Fruit fly (Drosophila melanogaster): ENCODE results near the gene Gr94a.
A peak's percentile ranks its signal among the peaks of the same experiment; 100 is the strongest.

The Gr94a gene

DNA sequence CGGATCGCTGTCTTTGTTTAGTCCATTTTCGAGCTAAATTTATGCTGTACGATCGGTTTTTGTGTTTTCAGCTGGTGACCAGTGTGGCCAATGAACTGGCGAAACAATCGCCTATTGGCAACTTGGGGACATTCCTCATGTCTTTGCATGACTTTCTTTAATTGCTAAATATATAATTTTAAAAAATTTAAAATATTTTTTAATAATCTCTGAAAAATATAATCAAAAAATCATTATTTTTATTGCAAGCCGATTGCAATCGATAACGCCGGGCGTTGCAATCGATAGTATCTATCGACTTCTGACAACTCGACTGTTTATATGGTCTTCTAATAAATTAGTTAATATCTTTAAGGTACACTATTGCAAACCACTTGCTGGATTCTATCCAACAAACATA is 9.7 kb downstream of the Gr94a start, which contains the start of the genes sav and Ublcp1 (continued):
- TF ChIP-seq CG4617 (GFP tag; optimal IDR thresholded peaks at IDR 0.05; ENCODE audit: borderline replicate concordance) (peak; percentile 85), Rfx (GFP tag; IDR thresholded peaks at IDR 0.05) (no peak; the same call in 1 of the 2 replicates), CG13287 (GFP tag; IDR thresholded peaks at IDR 0.05; ENCODE audit: partially characterized antibody) (peak; percentile 97), Ssrp (tag; optimal IDR thresholded peaks at IDR 0.05) (peak; percentile 17)

DNA sequence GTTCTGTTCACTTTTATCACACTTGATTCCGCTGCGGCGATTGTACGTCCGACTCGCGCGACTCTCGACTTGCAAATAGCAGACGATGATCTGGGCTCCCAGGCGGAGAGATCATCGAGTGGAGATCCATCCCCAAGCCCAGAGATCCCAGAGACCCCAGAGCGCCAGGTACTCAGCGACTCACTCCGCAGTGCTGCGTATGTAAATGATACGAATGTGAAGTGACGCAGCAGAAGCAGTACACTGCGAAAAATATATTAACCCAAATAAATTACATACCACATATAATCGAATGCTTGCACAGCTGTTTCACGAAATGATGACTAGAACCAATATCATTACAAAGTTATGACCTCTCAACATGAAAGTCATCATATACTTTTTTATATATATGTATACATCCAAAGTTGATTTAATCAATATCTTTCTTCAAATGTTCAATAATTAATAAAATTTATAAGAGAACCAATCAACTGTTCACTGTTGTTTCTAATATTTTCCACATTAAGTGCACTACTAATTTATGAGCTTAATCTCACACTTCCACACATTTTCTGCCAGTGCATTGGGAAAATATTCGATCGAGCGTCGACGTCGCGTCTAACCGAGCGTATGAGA is 15.8 kb downstream of the Gr94a start, which contains the start of gene CG17111:
CG17111 (minus strand) TSS at position 51 of the 618 bp plus-strand sequence.
- TF ChIP-seq Ets97D (GFP tag; optimal IDR thresholded peaks at IDR 0.05): no peak
- TF ChIP-seq insv (GFP tag; optimal IDR thresholded peaks at IDR 0.05): no peak
- TF ChIP-seq prd (optimal IDR thresholded peaks at IDR 0.05): no peak
- TF ChIP-seq prd (GFP tag; IDR thresholded peaks at IDR 0.05): 0 out of 3 replicates have a peak, but pooled peaks have one; percentile 19
- no peak for TF ChIP-seq kay (GFP tag; optimal IDR thresholded peaks at IDR 0.05)
- peak; percentile 38 for TF ChIP-seq Blimp-1 (GFP tag; optimal IDR thresholded peaks at IDR 0.05)
- 0 out of 2 replicates have a peak, but pooled peaks have one; percentile 5 for TF ChIP-seq onecut (GFP tag; IDR thresholded peaks at IDR 0.05)
- no peak for TF ChIP-seq fru (optimal IDR thresholded peaks at IDR 0.05)
- peak; percentile 55 for TF ChIP-seq CG9437 (GFP tag; optimal IDR thresholded peaks at IDR 0.05)
- TF ChIP-seq Atf6 (GFP tag; IDR thresholded peaks at IDR 0.05): no peak
- TF ChIP-seq CoRest (tag; optimal IDR thresholded peaks at IDR 0.05): peak; percentile 63
- TF ChIP-seq esg (GFP tag; conservative IDR thresholded peaks at IDR 0.05): peak; percentile 24; the same call in 1 of the 2 replicates
- TF ChIP-seq dysf (GFP tag; IDR thresholded peaks at IDR 0.05): peak; percentile 36; the same call in 2 of the 3 replicates
- TF ChIP-seq Hr3 (GFP tag; optimal IDR thresholded peaks at IDR 0.05): peak; percentile 27
- TF ChIP-seq Fer2 (tag; optimal IDR thresholded peaks at IDR 0.05): no peak
- TF ChIP-seq sens (GFP tag): peak; percentile 75
- peak; percentile 4 for TF ChIP-seq tap (tag; optimal IDR thresholded peaks at IDR 0.05)
- peak; percentile 59 for TF ChIP-seq CG7839 (tag; optimal IDR thresholded peaks at IDR 0.05)
- TF ChIP-seq Stat92E (GFP tag; optimal IDR thresholded peaks at IDR 0.05): no peak
- TF ChIP-seq Sox102F (GFP tag; optimal IDR thresholded peaks at IDR 0.05): peak; percentile 55
- TF ChIP-seq dpn (GFP tag; optimal IDR thresholded peaks at IDR 0.05): peak in 1 of 2 experiments; percentile 53
- TF ChIP-seq slbo (GFP tag; IDR thresholded peaks at IDR 0.05): 0 out of 2 replicates have a peak, but pooled peaks have one; percentile 11
- TF ChIP-seq corto (GFP tag; optimal IDR thresholded peaks at IDR 0.05): no peak
- 0 out of 2 replicates have a peak, but pooled peaks have one; percentile 18 for TF ChIP-seq Ada2b (GFP tag; IDR thresholded peaks at IDR 0.05)
- TF ChIP-seq Vsx1 (GFP tag; optimal IDR thresholded peaks at IDR 0.05): no peak
- TF ChIP-seq ab (GFP tag; optimal IDR thresholded peaks at IDR 0.05): no peak
- TF ChIP-seq CG31441 (GFP tag; IDR thresholded peaks at IDR 0.05): peak; percentile 60; the same call in 1 of the 2 replicates
- no peak for TF ChIP-seq hkb (optimal IDR thresholded peaks at IDR 0.05)
- TF ChIP-seq hkb (GFP tag; IDR thresholded peaks at IDR 0.05): peak; percentile 38; the same call in 1 of the 2 replicates
- no peak for TF ChIP-seq CG31224 (GFP tag; IDR thresholded peaks at IDR 0.05)
- no peak for TF ChIP-seq CG12155 (GFP tag; optimal IDR thresholded peaks at IDR 0.05)
- TF ChIP-seq CG7271 (tag; optimal IDR thresholded peaks at IDR 0.05): no peak
- TF ChIP-seq PHDP (tag; optimal IDR thresholded peaks at IDR 0.05): no peak
- 0 out of 2 replicates have a peak, but pooled peaks have one; percentile 35 for TF ChIP-seq ttk (GFP tag; IDR thresholded peaks at IDR 0.05)
- TF ChIP-seq D (optimal IDR thresholded peaks at IDR 0.05): no peak
- peak; percentile 27 for TF ChIP-seq D (GFP tag; optimal IDR thresholded peaks at IDR 0.05)
- TF ChIP-seq CG10654 (GFP tag; optimal IDR thresholded peaks at IDR 0.05): peak; percentile 12
- peak; percentile 46 for TF ChIP-seq CG12391 (tag; optimal IDR thresholded peaks at IDR 0.05)
- peak; percentile 36 for TF ChIP-seq CG10209 (GFP tag; optimal IDR thresholded peaks at IDR 0.05)
- peak; percentile 28 for TF ChIP-seq CG1602 (GFP tag; optimal IDR thresholded peaks at IDR 0.05)
- no peak for TF ChIP-seq NFAT (GFP tag; IDR thresholded peaks at IDR 0.05)
- TF ChIP-seq Deaf1 (tag; optimal IDR thresholded peaks at IDR 0.05): peak; percentile 8
- TF ChIP-seq Oli (tag; optimal IDR thresholded peaks at IDR 0.05): peak; percentile 62
- no peak for TF ChIP-seq H15 (GFP tag; IDR thresholded peaks at IDR 0.05)
- peak; percentile 54 for TF ChIP-seq CG13424 (tag; optimal IDR thresholded peaks at IDR 0.05)

All from whole organism, embryonic.